Comparison of ENCODE assay signal across 2 fruit fly cellular contexts in the genomic region with DNA sequence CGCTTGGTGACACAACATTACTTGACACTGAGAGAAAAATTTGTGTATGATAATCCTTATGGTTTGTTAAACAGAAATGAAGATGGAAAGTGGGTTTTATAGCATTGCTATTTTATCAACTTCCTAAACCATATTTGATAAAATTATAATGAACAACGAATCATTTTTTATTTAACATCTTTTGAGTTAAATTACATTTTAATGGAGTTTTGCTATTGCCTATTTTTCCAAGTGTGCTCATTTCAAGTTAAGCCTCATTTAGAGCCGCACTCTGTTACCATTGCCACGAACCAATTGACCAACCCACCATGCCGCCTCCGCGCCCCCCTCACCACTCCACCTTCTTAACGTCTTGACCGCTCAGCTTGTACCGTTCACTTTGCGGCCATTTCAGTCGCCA.
TF ChIP-seq lines count a peak whose summit lies in the region.

No protein-coding gene starts in this region.

TF ChIP-seq in whole organism, embryonic, 481 proteins besides CTCF, POLR2A, EP300 and RAD21 (continued from another document and continues in another):
- no peak for TF ChIP-seq trh (GFP tag; optimal IDR thresholded peaks at IDR 0.05; lab: Kevin White, UChicago)
- TF ChIP-seq CG31365 (tag; optimal IDR thresholded peaks at IDR 0.05; lab: Kevin White, UChicago): no peak
- no peak for TF ChIP-seq insv (GFP tag; optimal IDR thresholded peaks at IDR 0.05; lab: Kevin White, UChicago)
- TF ChIP-seq CG15514 (GFP tag; optimal IDR thresholded peaks at IDR 0.05; lab: Kevin White, UChicago): no peak
- no peak for TF ChIP-seq p53 (GFP tag; optimal IDR thresholded peaks at IDR 0.05; lab: Kevin White, UChicago)
- TF ChIP-seq CG11504 (tag; optimal IDR thresholded peaks at IDR 0.05; lab: Kevin White, UChicago): peak; percentile 36
- TF ChIP-seq slbo (GFP tag; IDR thresholded peaks at IDR 0.05; lab: Robert Waterston, UW): 0 out of 2 replicates have a peak, but pooled peaks have one; percentile 13
- TF ChIP-seq ttk (GFP tag; IDR thresholded peaks at IDR 0.05; lab: Robert Waterston, UW): peak; percentile 16; the same call in 1 of the 2 replicates
- TF ChIP-seq CG8944 (GFP tag; optimal IDR thresholded peaks at IDR 0.05; lab: Kevin White, UChicago): no peak
- no peak for TF ChIP-seq chn (GFP tag; optimal IDR thresholded peaks at IDR 0.05; lab: Kevin White, UChicago)
- peak; percentile 25; the same call in 1 of the 2 replicates for TF ChIP-seq sisA (GFP tag; IDR thresholded peaks at IDR 0.05; lab: Robert Waterston, UW)
- peak; percentile 29; the same call in 1 of the 2 replicates for TF ChIP-seq Nf-YA (GFP tag; IDR thresholded peaks at IDR 0.05; lab: Robert Waterston, UW)
- no peak for TF ChIP-seq Stat92E (GFP tag; optimal IDR thresholded peaks at IDR 0.05; lab: Kevin White, UChicago)
- TF ChIP-seq zen2 (GFP tag; IDR thresholded peaks at IDR 0.05; lab: Robert Waterston, UW; ENCODE audit: partially characterized antibody): no peak
- TF ChIP-seq CG17359 (tag; optimal IDR thresholded peaks at IDR 0.05; lab: Kevin White, UChicago): peak; percentile 0
- no peak for TF ChIP-seq Dek (tag; optimal IDR thresholded peaks at IDR 0.05; lab: Kevin White, UChicago)
- no peak for TF ChIP-seq shn (GFP tag; optimal IDR thresholded peaks at IDR 0.05; lab: Kevin White, UChicago)
- TF ChIP-seq CG10431 (GFP tag; optimal IDR thresholded peaks at IDR 0.05; lab: Kevin White, UChicago): no peak
- TF ChIP-seq CG9609 (GFP tag; optimal IDR thresholded peaks at IDR 0.05; lab: Kevin White, UChicago): no peak
- TF ChIP-seq rib (GFP tag; IDR thresholded peaks at IDR 0.05; lab: Robert Waterston, UW): no peak
- no peak for TF ChIP-seq CG4820 (GFP tag; optimal IDR thresholded peaks at IDR 0.05; lab: Kevin White, UChicago)
- no peak for TF ChIP-seq CHES-1-like (GFP tag; optimal IDR thresholded peaks at IDR 0.05; lab: Kevin White, UChicago)
- TF ChIP-seq CG9215 (GFP tag; IDR thresholded peaks at IDR 0.05; lab: Robert Waterston, UW): no peak
- TF ChIP-seq Ptx1 (GFP tag; IDR thresholded peaks at IDR 0.05; lab: Robert Waterston, UW): peak; percentile 67
- TF ChIP-seq tgo (GFP tag; IDR thresholded peaks at IDR 0.05; lab: Robert Waterston, UW): peak; percentile 44; the same call in 2 of the 3 replicates
- TF ChIP-seq Bteb2 (GFP tag; optimal IDR thresholded peaks at IDR 0.05; lab: Kevin White, UChicago): no peak
- TF ChIP-seq NC2α (GFP tag; optimal IDR thresholded peaks at IDR 0.05; lab: Kevin White, UChicago): no peak
- TF ChIP-seq CG30431 (GFP tag; optimal IDR thresholded peaks at IDR 0.05; lab: Kevin White, UChicago): no peak
- no peak for TF ChIP-seq H15 (GFP tag; IDR thresholded peaks at IDR 0.05; lab: Robert Waterston, UW)
- 0 out of 2 replicates have a peak, but pooled peaks have one; percentile 10 for TF ChIP-seq ssp (GFP tag; IDR thresholded peaks at IDR 0.05; lab: Robert Waterston, UW)
- no peak for TF ChIP-seq bowl (GFP tag; IDR thresholded peaks at IDR 0.05; lab: Robert Waterston, UW)
- no peak for TF ChIP-seq zen (tag; optimal IDR thresholded peaks at IDR 0.05; lab: Kevin White, UChicago)
- TF ChIP-seq CG18764 (GFP tag; optimal IDR thresholded peaks at IDR 0.05; lab: Kevin White, UChicago): no peak
- TF ChIP-seq CG17186 (GFP tag; optimal IDR thresholded peaks at IDR 0.05; lab: Kevin White, UChicago): no peak
- no peak for TF ChIP-seq lov (optimal IDR thresholded peaks at IDR 0.05; lab: Kevin White, UChicago)
- TF ChIP-seq lov (GFP tag; IDR thresholded peaks at IDR 0.05; lab: Robert Waterston, UW): no peak
- TF ChIP-seq lab (GFP tag; optimal IDR thresholded peaks at IDR 0.05; lab: Kevin White, UChicago): peak; percentile 12
- no peak for TF ChIP-seq CG32532 (GFP tag; IDR thresholded peaks at IDR 0.05; lab: Robert Waterston, UW)
- TF ChIP-seq jumu (GFP tag; optimal IDR thresholded peaks at IDR 0.05; lab: Kevin White, UChicago): no peak
- no peak for TF ChIP-seq pum (GFP tag; optimal IDR thresholded peaks at IDR 0.05; lab: Kevin White, UChicago)
- TF ChIP-seq Ravus (GFP tag; IDR thresholded peaks at IDR 0.05; lab: Robert Waterston, UW): no peak
- TF ChIP-seq CG3838 (GFP tag; optimal IDR thresholded peaks at IDR 0.05; lab: Kevin White, UChicago): no peak
- no peak for TF ChIP-seq stwl (tag; optimal IDR thresholded peaks at IDR 0.05; lab: Kevin White, UChicago)
- TF ChIP-seq Oli (tag; optimal IDR thresholded peaks at IDR 0.05; lab: Kevin White, UChicago): no peak
- no peak for TF ChIP-seq az2 (GFP tag; optimal IDR thresholded peaks at IDR 0.05; lab: Kevin White, UChicago)
- TF ChIP-seq ATbp (GFP tag; optimal IDR thresholded peaks at IDR 0.05; lab: Kevin White, UChicago): no peak
- TF ChIP-seq fd3F (GFP tag; optimal IDR thresholded peaks at IDR 0.05; lab: Kevin White, UChicago): no peak
- TF ChIP-seq CG6689 (GFP tag; IDR thresholded peaks at IDR 0.05; lab: Robert Waterston, UW): peak; percentile 35; the same call in 1 of the 2 replicates
- TF ChIP-seq CG5953 (GFP tag; IDR thresholded peaks at IDR 0.05; lab: Robert Waterston, UW): no peak
- no peak for TF ChIP-seq gro (GFP tag; optimal IDR thresholded peaks at IDR 0.05; lab: Kevin White, UChicago)
- no peak for TF ChIP-seq CG34422 (GFP tag; IDR thresholded peaks at IDR 0.05; lab: Robert Waterston, UW)
- no peak for TF ChIP-seq crc (GFP tag; optimal IDR thresholded peaks at IDR 0.05; lab: Kevin White, UChicago)
- TF ChIP-seq Antp (GFP tag; optimal IDR thresholded peaks at IDR 0.05; lab: Kevin White, UChicago): no peak
- TF ChIP-seq lmd (GFP tag; IDR thresholded peaks at IDR 0.05; lab: Robert Waterston, UW): peak; percentile 33
- TF ChIP-seq CG17361 (GFP tag; IDR thresholded peaks at IDR 0.05; lab: Robert Waterston, UW): no peak
- peak; percentile 38; the same call in 1 of the 3 replicates for TF ChIP-seq CG11695 (GFP tag; IDR thresholded peaks at IDR 0.05; lab: Robert Waterston, UW)
- TF ChIP-seq dm (GFP tag; optimal IDR thresholded peaks at IDR 0.05; lab: Kevin White, UChicago): no peak
- no peak for TF ChIP-seq fd96Cb (tag; optimal IDR thresholded peaks at IDR 0.05; lab: Kevin White, UChicago)
- no peak for TF ChIP-seq amos (GFP tag; IDR thresholded peaks at IDR 0.05; lab: Robert Waterston, UW; ENCODE audit: partially characterized antibody)
- TF ChIP-seq CG2712 (tag; optimal IDR thresholded peaks at IDR 0.05; lab: Kevin White, UChicago): no peak
- TF ChIP-seq Dip2 (GFP tag; IDR thresholded peaks at IDR 0.05; lab: Robert Waterston, UW): no peak
- no peak for TF ChIP-seq gfzf (GFP tag; optimal IDR thresholded peaks at IDR 0.05; lab: Kevin White, UChicago)
- TF ChIP-seq lbe (GFP tag; optimal IDR thresholded peaks at IDR 0.05; lab: Kevin White, UChicago): no peak
- peak; percentile 45 for TF ChIP-seq dmrt99B (tag; optimal IDR thresholded peaks at IDR 0.05; lab: Kevin White, UChicago)
- no peak for TF ChIP-seq Atf3 (GFP tag; optimal IDR thresholded peaks at IDR 0.05; lab: Kevin White, UChicago)
- no peak for TF ChIP-seq Ets97D (GFP tag; optimal IDR thresholded peaks at IDR 0.05; lab: Kevin White, UChicago)

TF ChIP-seq in whole organism, prepupa, 60 proteins besides CTCF, POLR2A, EP300 and RAD21 (continued from another document):
- peak; percentile 76 for TF ChIP-seq CG15336 (GFP tag; IDR thresholded peaks at IDR 0.05; lab: Robert Waterston, UW)
- TF ChIP-seq CG3919 (GFP tag; optimal IDR thresholded peaks at IDR 0.05; lab: Kevin White, UChicago): no peak
